Worm (Caenorhabditis elegans): ENCODE results near the gene F10E7.11.
"Not testable (repeated sequence)": the region's sequence is repeated elsewhere in the genome, so short reads cannot be mapped to it uniquely, and the experiment has no call there.

The F10E7.11 gene

ce11 chrII:7100838-7101237 lies 21.9 kb downstream of the F10E7.11 start, which contains the start of gene mmaa-1:
Gene mmaa-1 (minus strand): TSS chrII:7101165.
- TF ChIP-seq aly-1 (tag; optimal IDR thresholded peaks at IDR 0.05) (no peak), hmg-4 (GFP tag; optimal IDR thresholded peaks at IDR 0.05) (no peak), hmbx-1 (tag; optimal IDR thresholded peaks at IDR 0.05) (no peak), ets-7 (tag; optimal IDR thresholded peaks at IDR 0.05) (no peak)

- no peak for TF ChIP-seq tra-4 (tag; optimal IDR thresholded peaks at IDR 0.05)
- no peak for TF ChIP-seq ama-1 (optimal IDR thresholded peaks at IDR 0.05)
- TF ChIP-seq ceh-13 (GFP tag; optimal IDR thresholded peaks at IDR 0.05): no peak
Measured at ce11 chrII:7099231-7099630, 23.5 kb downstream of the F10E7.11 start.

- TF ChIP-seq flt-1 (GFP tag; IDR thresholded peaks at IDR 0.05): no peak
- TF ChIP-seq hmbx-1 (tag; optimal IDR thresholded peaks at IDR 0.05): no peak
- TF ChIP-seq tra-4 (tag; optimal IDR thresholded peaks at IDR 0.05): no peak
- no peak for TF ChIP-seq tbx-11 (GFP tag; IDR thresholded peaks at IDR 0.05)
- TF ChIP-seq ets-7 (tag; optimal IDR thresholded peaks at IDR 0.05): no peak
- no peak for TF ChIP-seq F13C5.2 (tag; optimal IDR thresholded peaks at IDR 0.05)
- TF ChIP-seq B0310.2 (tag; optimal IDR thresholded peaks at IDR 0.05): no peak
- no peak for TF ChIP-seq hnd-1 (tag; optimal IDR thresholded peaks at IDR 0.05)
- no peak for TF ChIP-seq pes-1 (GFP tag; IDR thresholded peaks at IDR 0.05)
- no peak for TF ChIP-seq scrt-1 (GFP tag; IDR thresholded peaks at IDR 0.05)
Measured at ce11 chrII:7098578-7098977, 24.1 kb downstream of the F10E7.11 start, which contains the start of gene mct-5. Gene mct-5 (minus strand): TSS chrII:7098593.

- TF ChIP-seq tra-4 (tag; optimal IDR thresholded peaks at IDR 0.05) (no peak), scrt-1 (GFP tag; IDR thresholded peaks at IDR 0.05) (no peak), tbx-11 (GFP tag; IDR thresholded peaks at IDR 0.05) (no peak), hnd-1 (tag; optimal IDR thresholded peaks at IDR 0.05) (no peak), tbx-37 (GFP tag; conservative IDR thresholded peaks at IDR 0.05) (no peak), ceh-13 (GFP tag; optimal IDR thresholded peaks at IDR 0.05) (no peak), pes-1 (GFP tag; IDR thresholded peaks at IDR 0.05) (no peak), B0310.2 (tag; optimal IDR thresholded peaks at IDR 0.05) (no peak), F13C5.2 (tag; optimal IDR thresholded peaks at IDR 0.05) (no peak)
Measured at ce11 chrII:7095970-7096369, 26.7 kb downstream of the F10E7.11 start.

ce11 chrII:7093339-7093821 lies 29.3 kb downstream of the F10E7.11 start, which contains the start of gene T02G5.3:
Gene T02G5.3 (plus strand): TSS chrII:7093389.
- TF ChIP-seq tbx-11 (GFP tag; IDR thresholded peaks at IDR 0.05) (no peak), B0310.2 (tag; optimal IDR thresholded peaks at IDR 0.05) (peak; percentile 19), sea-1 (GFP tag; conservative IDR thresholded peaks at IDR 0.05) (0 out of 2 replicates have a peak, but pooled peaks have one; percentile 18)

ce11 chrII:7090852-7091251 lies 31.8 kb downstream of the F10E7.11 start:
- TF ChIP-seq tbx-11 (GFP tag; IDR thresholded peaks at IDR 0.05) (no peak; the same call in 1 of the 2 replicates), pes-1 (GFP tag; IDR thresholded peaks at IDR 0.05) (0 out of 2 replicates have a peak, but pooled peaks have one; percentile 4), ceh-36 (tag; optimal IDR thresholded peaks at IDR 0.05) (no peak), hmg-4 (GFP tag; optimal IDR thresholded peaks at IDR 0.05) (peak; percentile 44)

- TF ChIP-seq ceh-13 (GFP tag; optimal IDR thresholded peaks at IDR 0.05) (no peak), sea-1 (GFP tag; conservative IDR thresholded peaks at IDR 0.05) (no peak), hnd-1 (tag; optimal IDR thresholded peaks at IDR 0.05) (no peak), flt-1 (GFP tag; IDR thresholded peaks at IDR 0.05) (no peak), ceh-36 (tag; optimal IDR thresholded peaks at IDR 0.05) (no peak), tbx-37 (GFP tag; conservative IDR thresholded peaks at IDR 0.05) (no peak), ets-7 (tag; optimal IDR thresholded peaks at IDR 0.05) (no peak), F13C5.2 (tag; optimal IDR thresholded peaks at IDR 0.05) (no peak), tra-4 (tag; optimal IDR thresholded peaks at IDR 0.05) (no peak), pes-1 (GFP tag; IDR thresholded peaks at IDR 0.05) (no peak), ama-1 (optimal IDR thresholded peaks at IDR 0.05) (no peak), hmg-4 (GFP tag; optimal IDR thresholded peaks at IDR 0.05) (no peak), scrt-1 (GFP tag; IDR thresholded peaks at IDR 0.05) (no peak), aly-1 (tag; optimal IDR thresholded peaks at IDR 0.05) (no peak), B0310.2 (tag; optimal IDR thresholded peaks at IDR 0.05) (no peak), hmbx-1 (tag; optimal IDR thresholded peaks at IDR 0.05) (no peak)
Measured at ce11 chrII:7090085-7090484, 32.6 kb downstream of the F10E7.11 start.

ce11 chrII:7084021-7084420 lies 38.7 kb downstream of the F10E7.11 start, which contains the start of the genes T02G5.14 and T02G5.15:
Gene T02G5.14 (plus strand): TSS chrII:7084321.
Gene T02G5.15 (plus strand): TSS chrII:7084321.
- TF ChIP-seq ceh-13 (GFP tag; optimal IDR thresholded peaks at IDR 0.05); tbx-11 (GFP tag; IDR thresholded peaks at IDR 0.05); F13C5.2 (tag; optimal IDR thresholded peaks at IDR 0.05): not testable (repeated sequence)

ce11 chrII:7075564-7076228 lies 47.0 kb downstream of the F10E7.11 start, which contains the start of gene T02G5.7:
Gene T02G5.7 (plus strand): TSS chrII:7075614.
- TF ChIP-seq ceh-36 (tag; optimal IDR thresholded peaks at IDR 0.05): no peak
- no peak for TF ChIP-seq tra-4 (tag; optimal IDR thresholded peaks at IDR 0.05)
- TF ChIP-seq hmbx-1 (tag; optimal IDR thresholded peaks at IDR 0.05): no peak
- TF ChIP-seq scrt-1 (GFP tag; IDR thresholded peaks at IDR 0.05): no peak
- TF ChIP-seq ceh-13 (GFP tag; optimal IDR thresholded peaks at IDR 0.05): no peak
- no peak for TF ChIP-seq ets-7 (tag; optimal IDR thresholded peaks at IDR 0.05)
- TF ChIP-seq hnd-1 (tag; optimal IDR thresholded peaks at IDR 0.05): no peak
- no peak for TF ChIP-seq F13C5.2 (tag; optimal IDR thresholded peaks at IDR 0.05)
- no peak for TF ChIP-seq ama-1 (optimal IDR thresholded peaks at IDR 0.05)
- no peak for TF ChIP-seq hmg-4 (GFP tag; optimal IDR thresholded peaks at IDR 0.05)
- TF ChIP-seq tbx-11 (GFP tag; IDR thresholded peaks at IDR 0.05): no peak
- TF ChIP-seq B0310.2 (tag; optimal IDR thresholded peaks at IDR 0.05): no peak
- TF ChIP-seq flt-1 (GFP tag; IDR thresholded peaks at IDR 0.05): no peak
- TF ChIP-seq sea-1 (GFP tag; conservative IDR thresholded peaks at IDR 0.05): no peak
- no peak for TF ChIP-seq aly-1 (tag; optimal IDR thresholded peaks at IDR 0.05)
- no peak for TF ChIP-seq pes-1 (GFP tag; IDR thresholded peaks at IDR 0.05)
- TF ChIP-seq tbx-37 (GFP tag; conservative IDR thresholded peaks at IDR 0.05): no peak

All from whole organism, early embryonic.